Fruit fly (Drosophila melanogaster) S2 (cell line): ENCODE data around the gene sog.

ENCODE experiments used
- CG8478 ChIP-seq: fragments of >200 bp; optimal IDR thresholded peaks from 2 replicates; lab custom pipeline; 2018
- CTCF ChIP-seq, 2 experiments: fragments of >200 bp; optimal IDR thresholded peaks; 2 replicates each; lab custom pipeline; 2018

- TF ChIP-seq CTCF (optimal IDR thresholded peaks at IDR 0.05; lab: Kevin White, UChicago) (no peak), CG8478 (no peak)
Measured at dm6 chrX:15616532-15616931, 16.7 kb downstream of the sog start.
